Fruit fly (Drosophila melanogaster): Measurements from ENCODE around the gene PIG-F.
A peak's percentile ranks its signal among the peaks of the same experiment; 100 is the strongest.

The PIG-F gene

DNA sequence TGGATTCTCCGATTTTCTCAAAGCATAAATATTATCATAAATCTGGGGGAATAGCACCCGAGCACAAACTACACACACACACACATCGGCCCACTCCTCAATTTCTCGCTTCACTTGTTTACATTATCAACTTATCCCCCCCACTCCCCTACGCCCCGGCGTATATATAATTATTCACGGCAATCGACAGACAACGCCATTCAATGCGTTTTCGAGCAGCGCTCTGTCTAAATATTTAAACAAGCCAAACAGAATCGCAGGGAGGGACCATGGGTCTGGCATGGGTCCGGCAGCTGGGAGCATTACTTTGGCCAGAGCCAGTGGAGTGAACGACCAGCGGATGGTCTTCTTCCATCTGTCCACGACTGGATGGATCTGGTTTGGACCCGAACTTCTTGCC, 36.6 kb upstream of the PIG-F start (continued):
- TF ChIP-seq pan (optimal IDR thresholded peaks at IDR 0.05) (no peak), pan (GFP tag; optimal IDR thresholded peaks at IDR 0.05 in 1 of 2, IDR thresholded peaks at IDR 0.05 in 1 of 2) (no peak), CG17186 (GFP tag; optimal IDR thresholded peaks at IDR 0.05) (no peak), cg (GFP tag; optimal IDR thresholded peaks at IDR 0.05) (peak; percentile 40), CG11696 (GFP tag; IDR thresholded peaks at IDR 0.05) (no peak), CG10209 (GFP tag; optimal IDR thresholded peaks at IDR 0.05) (peak; percentile 57), twi (tag; optimal IDR thresholded peaks at IDR 0.05) (peak; percentile 60), Atf-2 (GFP tag; optimal IDR thresholded peaks at IDR 0.05) (no peak), z (GFP tag; IDR thresholded peaks at IDR 0.05) (no peak), Eip74EF (GFP tag; optimal IDR thresholded peaks at IDR 0.05) (peak in 1 of 2 experiments; percentile 35), CG6791 (GFP tag; IDR thresholded peaks at IDR 0.05; ENCODE audit: partially characterized antibody) (no peak), row (GFP tag; IDR thresholded peaks at IDR 0.05) (no peak), gsb (GFP tag; IDR thresholded peaks at IDR 0.05) (0 out of 2 replicates have a peak, but pooled peaks have one; percentile 19), jumu (GFP tag; optimal IDR thresholded peaks at IDR 0.05) (no peak), CG8290 (GFP tag; optimal IDR thresholded peaks at IDR 0.05) (peak; percentile 4), CG8290 (tag; optimal IDR thresholded peaks at IDR 0.05) (peak in 1 of 2 experiments; percentile 59), CG10959 (GFP tag; IDR thresholded peaks at IDR 0.05) (no peak), YL-1 (GFP tag; optimal IDR thresholded peaks at IDR 0.05) (no peak), az2 (GFP tag; optimal IDR thresholded peaks at IDR 0.05) (no peak), HmgD (GFP tag; optimal IDR thresholded peaks at IDR 0.05) (no peak), Max (GFP tag; optimal IDR thresholded peaks at IDR 0.05) (no peak), mld (GFP tag; IDR thresholded peaks at IDR 0.05; ENCODE audit: partially characterized antibody) (no peak)

DNA sequence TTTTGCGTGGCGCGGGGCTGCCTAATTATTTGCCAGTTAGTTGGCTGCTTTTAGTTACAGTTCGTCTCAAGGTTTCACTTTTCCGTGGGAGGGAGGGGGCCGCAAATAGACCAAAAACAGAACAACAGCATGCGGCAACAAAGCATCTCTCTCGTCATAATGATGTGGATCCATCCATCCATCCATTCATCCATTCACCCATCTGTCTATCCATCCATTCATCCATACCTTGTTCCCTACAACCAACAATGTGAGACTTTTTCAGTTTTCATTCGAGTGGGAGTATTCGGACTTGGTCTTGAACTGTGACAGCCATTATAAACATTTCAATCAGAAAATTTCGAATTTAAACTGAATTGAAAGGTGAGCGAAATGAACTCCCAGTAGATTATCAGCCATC, 32.9 kb upstream of the PIG-F start:
- peak; percentile 98 for TF ChIP-seq CG8281 (tag; optimal IDR thresholded peaks at IDR 0.05)
- TF ChIP-seq CG3281 (GFP tag; optimal IDR thresholded peaks at IDR 0.05): no peak
- no peak for TF ChIP-seq CG12104 (GFP tag; optimal IDR thresholded peaks at IDR 0.05)
- peak; percentile 16 for TF ChIP-seq Ets65A (GFP tag)
- TF ChIP-seq CG4328 (GFP tag; optimal IDR thresholded peaks at IDR 0.05): no peak

DNA sequence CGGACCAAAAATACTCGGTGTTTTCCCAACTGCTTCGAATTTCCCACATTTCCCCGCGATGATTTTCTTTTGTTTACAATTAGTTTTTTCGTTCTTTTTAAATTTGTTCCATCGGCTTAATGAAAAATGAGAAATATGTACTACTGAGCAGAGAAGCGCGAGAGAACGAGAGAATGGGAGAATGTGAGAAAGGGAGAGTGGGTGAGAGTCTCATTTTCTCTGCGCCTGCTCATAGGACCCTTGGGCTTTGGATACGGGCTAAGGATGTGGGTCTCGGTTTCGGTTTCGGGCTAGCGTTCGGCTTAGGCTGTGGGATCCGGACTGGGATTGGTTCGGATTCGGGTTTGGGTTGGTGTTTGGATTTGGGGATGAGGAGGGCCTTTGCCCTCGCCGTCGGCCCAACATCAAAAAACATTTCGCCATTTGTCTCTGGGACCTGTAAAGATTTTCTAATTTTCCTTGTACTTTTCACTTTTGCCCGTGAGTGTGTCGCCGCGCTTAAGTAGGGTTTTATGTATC, 31.5 kb upstream of the PIG-F start:
- TF ChIP-seq pfk (GFP tag; optimal IDR thresholded peaks at IDR 0.05) (no peak), CG10274 (GFP tag; optimal IDR thresholded peaks at IDR 0.05) (no peak), her (GFP tag; optimal IDR thresholded peaks at IDR 0.05) (no peak), scrt (GFP tag; optimal IDR thresholded peaks at IDR 0.05) (no peak), D19B (GFP tag; optimal IDR thresholded peaks at IDR 0.05) (no peak), phol (tag; optimal IDR thresholded peaks at IDR 0.05) (no peak), CG18011 (GFP tag; optimal IDR thresholded peaks at IDR 0.05) (no peak), nerfin-1 (tag; optimal IDR thresholded peaks at IDR 0.05) (no peak), B-H1 (GFP tag; IDR thresholded peaks at IDR 0.05) (no peak), fd96Cb (tag; optimal IDR thresholded peaks at IDR 0.05) (no peak), Nf-YC (tag; optimal IDR thresholded peaks at IDR 0.05) (peak; percentile 67), pum (GFP tag; optimal IDR thresholded peaks at IDR 0.05) (no peak), ewg (GFP tag; optimal IDR thresholded peaks at IDR 0.05) (peak; percentile 63), stwl (tag; optimal IDR thresholded peaks at IDR 0.05) (no peak), CG34422 (GFP tag; IDR thresholded peaks at IDR 0.05) (no peak), CG17568 (GFP tag; optimal IDR thresholded peaks at IDR 0.05) (no peak), jumu (GFP tag; optimal IDR thresholded peaks at IDR 0.05) (no peak), Deaf1 (tag; optimal IDR thresholded peaks at IDR 0.05) (peak; percentile 90), slbo (GFP tag; IDR thresholded peaks at IDR 0.05) (no peak), Mrtf (GFP tag; IDR thresholded peaks at IDR 0.05) (no peak), CG1792 (GFP tag; optimal IDR thresholded peaks at IDR 0.05) (no peak), Ravus (GFP tag; IDR thresholded peaks at IDR 0.05) (peak; percentile 10; the same call in 1 of the 2 replicates), Hr39 (optimal IDR thresholded peaks at IDR 0.05) (no peak), Tbp (GFP tag; optimal IDR thresholded peaks at IDR 0.05) (no peak), CG30403 (GFP tag; optimal IDR thresholded peaks at IDR 0.05) (no peak)

All from whole organism, embryonic.